Worm (Caenorhabditis elegans) whole organism, late embryonic: ENCODE results near the gene B0563.7.

Experiments used
- K02D7.2 ChIP-seq: sonication (generic microtip); optimal IDR thresholded peaks from 2 replicates; lab custom pipeline; 2017; ENCODE audit warnings: mild to moderate bottlenecking, missing genetic modification characterization, missing compliant biosample characterization
- T23F11.4 ChIP-seq: fragments of 200-800 bp; sonication (Bioruptor generic); optimal IDR thresholded peaks from 2 replicates; lab custom pipeline; 2018; ENCODE audit warnings: mild to moderate bottlenecking, missing genetic modification characterization, missing compliant biosample characterization
- ceh-18 ChIP-seq: sonication (generic microtip); optimal IDR thresholded peaks from 2 replicates; lab custom pipeline; 2016; ENCODE audit warnings: missing genetic modification characterization, missing compliant biosample characterization
- ceh-22 ChIP-seq: sonication (generic microtip); optimal IDR thresholded peaks from 2 replicates; lab custom pipeline; 2017; ENCODE audit warnings: missing biosample characterization, missing genetic modification characterization
- ceh-24 ChIP-seq: sonication (generic microtip); optimal IDR thresholded peaks from 2 replicates; lab custom pipeline; 2016; ENCODE audit warnings: mild to moderate bottlenecking, missing genetic modification characterization, missing compliant biosample characterization
- ceh-48 ChIP-seq: sonication (generic microtip); optimal IDR thresholded peaks from 2 replicates; lab custom pipeline; 2016; ENCODE audit warnings: missing genetic modification characterization, inconsistent platforms, missing compliant biosample characterization
- ceh-6 ChIP-seq: fragments of 200-800 bp; sonication (Bioruptor generic); optimal IDR thresholded peaks from 2 replicates; lab custom pipeline; 2018; ENCODE audit warnings: mild to moderate bottlenecking, missing genetic modification characterization, missing compliant biosample characterization
- che-1 ChIP-seq: sonication (generic microtip); optimal IDR thresholded peaks from 2 replicates; lab custom pipeline; 2016; ENCODE audit warnings: mild to moderate bottlenecking, missing genetic modification characterization, missing compliant biosample characterization
- dmd-4 ChIP-seq: sonication (generic microtip); optimal IDR thresholded peaks from 2 replicates; lab custom pipeline; 2016; ENCODE audit warnings: borderline replicate concordance, missing genetic modification characterization, missing compliant biosample characterization
- dve-1 ChIP-seq: sonication (generic microtip); optimal IDR thresholded peaks from 2 replicates; lab custom pipeline; 2017; ENCODE audit warnings: antibody characterized with exemption, mild to moderate bottlenecking, missing genetic modification characterization, missing compliant biosample characterization
- elt-2 ChIP-seq: sonication (generic microtip); optimal IDR thresholded peaks from 2 replicates; lab custom pipeline; 2016; ENCODE audit warnings: missing genetic modification reagents, missing genetic modification characterization, missing compliant biosample characterization
- fax-1 ChIP-seq: sonication (generic microtip); optimal IDR thresholded peaks from 2 replicates; lab custom pipeline; 2016; ENCODE audit warnings: missing genotype, missing genetic modification characterization, missing compliant biosample characterization
- fkh-6 ChIP-seq: sonication (generic microtip); optimal IDR thresholded peaks from 2 replicates; lab custom pipeline; 2016; ENCODE audit warnings: missing genetic modification characterization, missing compliant biosample characterization
- hlh-13 ChIP-seq: fragments of 200-800 bp; sonication (Bioruptor generic); optimal IDR thresholded peaks from 2 replicates; lab custom pipeline; 2018; ENCODE audit warnings: mild to moderate bottlenecking, missing genetic modification characterization, missing compliant biosample characterization
- hlh-15 ChIP-seq: sonication (generic microtip); optimal IDR thresholded peaks from 2 replicates; lab custom pipeline; 2016; ENCODE audit warnings: missing genetic modification characterization, missing compliant biosample characterization
- hlh-30 ChIP-seq: sonication (generic microtip); optimal IDR thresholded peaks from 2 replicates; lab custom pipeline; 2017; ENCODE audit warnings: antibody characterized with exemption, missing genetic modification characterization, missing compliant biosample characterization; ENCODE audit not compliant: insufficient read depth
- hlh-8 ChIP-seq: sonication (generic microtip); optimal IDR thresholded peaks from 2 replicates; lab custom pipeline; 2016; ENCODE audit warnings: missing genotype, missing genetic modification characterization, missing compliant biosample characterization
- nfya-1 ChIP-seq: sonication (generic microtip); optimal IDR thresholded peaks from 2 replicates; lab custom pipeline; 2017; ENCODE audit warnings: missing genetic modification characterization, mild to moderate bottlenecking, missing compliant biosample characterization, antibody characterized with exemption, moderate library complexity
- odd-2 ChIP-seq: sonication (generic microtip); optimal IDR thresholded peaks from 2 replicates; lab custom pipeline; 2017; ENCODE audit warnings: antibody characterized with exemption, mild to moderate bottlenecking, missing genetic modification characterization, missing compliant biosample characterization
- pag-3 ChIP-seq: sonication (generic microtip); optimal IDR thresholded peaks from 2 replicates; lab custom pipeline; 2016; ENCODE audit warnings: missing compliant biosample characterization, missing genetic modification characterization, borderline replicate concordance
- pax-1 ChIP-seq: fragments of 150-350 bp; optimal IDR thresholded peaks from 2 replicates; lab custom pipeline; 2014; ENCODE audit warnings: missing biosample characterization, missing genetic modification characterization
- pha-4 ChIP-seq: fragments of 150-350 bp; optimal IDR thresholded peaks from 2 replicates; lab custom pipeline; 2018; ENCODE audit warnings: missing biosample characterization, missing genetic modification reagents, missing genetic modification characterization
- pros-1 ChIP-seq: fragments of 150-350 bp; optimal IDR thresholded peaks from 2 replicates; lab custom pipeline; 2014; ENCODE audit warnings: missing biosample characterization, missing genetic modification reagents, missing genetic modification characterization
- sox-2 ChIP-seq: fragments of 200-800 bp; sonication (Bioruptor generic); IDR thresholded peaks from 2 replicates; pipeline ENCODE4 v1.3.6; 2022; ENCODE audit warnings: missing genetic modification reagents, missing genetic modification characterization, missing compliant biosample characterization
- sox-4 ChIP-seq: sonication (generic microtip); optimal IDR thresholded peaks from 2 replicates; lab custom pipeline; 2017; ENCODE audit warnings: mild to moderate bottlenecking, missing genetic modification characterization, inconsistent platforms, missing compliant biosample characterization
- syd-9 ChIP-seq: sonication (generic microtip); optimal IDR thresholded peaks from 2 replicates; lab custom pipeline; 2016; ENCODE audit warnings: mild to moderate bottlenecking, missing genetic modification characterization, moderate library complexity, missing compliant biosample characterization
- tbx-7 ChIP-seq: sonication (generic microtip); optimal IDR thresholded peaks from 2 replicates; lab custom pipeline; 2016; ENCODE audit warnings: missing genotype, missing genetic modification characterization, missing compliant biosample characterization
- ttx-3 ChIP-seq: sonication (generic microtip); optimal IDR thresholded peaks from 2 replicates; lab custom pipeline; 2016; ENCODE audit warnings: missing genetic modification reagents, missing genetic modification characterization, missing compliant biosample characterization
- unc-3 ChIP-seq, 2 experiments: fragments of 200-800 bp in 1 of 2; sonication (Bioruptor generic) in 1 of 2; sonication (generic microtip) in 1 of 2; conservative IDR thresholded peaks in 1 of 2; optimal IDR thresholded peaks in 1 of 2; 2 replicates each; pipeline versions ENCODE4 v1.3.6 to Lab custom; 2016 to 2022; ENCODE audit warnings: missing compliant biosample characterization in 2 of 2, missing genetic modification characterization in 2 of 2, missing genetic modification reagents in 1 of 2
- unc-42 ChIP-seq: sonication (generic microtip); optimal IDR thresholded peaks from 2 replicates; lab custom pipeline; 2016; ENCODE audit warnings: missing genotype, missing genetic modification characterization, missing compliant biosample characterization
- unc-55 ChIP-seq: sonication (generic microtip); optimal IDR thresholded peaks from 2 replicates; lab custom pipeline; 2017; ENCODE audit warnings: missing biosample characterization, missing genetic modification reagents, missing genetic modification characterization

The B0563.7 gene

ce11 chrX:9107866-9108265, 46.2 kb downstream of the B0563.7 start:
- no peak for TF ChIP-seq hlh-30 (tag; lab: Kevin White, UChicago)
- no peak for TF ChIP-seq hlh-15 (tag; lab: Kevin White, UChicago)
- no peak for TF ChIP-seq ceh-18 (tag; lab: Kevin White, UChicago)
- no peak for TF ChIP-seq ceh-6
- no peak for TF ChIP-seq unc-55
- TF ChIP-seq dve-1 (tag; lab: Kevin White, UChicago), result no peak
- TF ChIP-seq dmd-4 (tag; lab: Kevin White, UChicago), result no peak
- no peak for TF ChIP-seq ceh-48 (tag; lab: Kevin White, UChicago)
- no peak for TF ChIP-seq odd-2 (tag; lab: Kevin White, UChicago)
- no peak for TF ChIP-seq fkh-6
- TF ChIP-seq hlh-13 (GFP tag; lab: Kevin White, UChicago), result no peak
- TF ChIP-seq ttx-3 (tag; lab: Kevin White, UChicago), result no peak

- TF ChIP-seq unc-55 (no peak), T23F11.4 (no peak), pha-4 (tag; lab: Kevin White, UChicago) (no peak), sox-4 (tag; lab: Kevin White, UChicago) (no peak), syd-9 (no peak), ceh-6 (no peak), tbx-7 (tag; lab: Kevin White, UChicago) (no peak), pros-1 (tag; lab: Kevin White, UChicago) (no peak), fax-1 (tag; lab: Kevin White, UChicago) (no peak), nfya-1 (tag; lab: Kevin White, UChicago) (no peak), ceh-48 (tag; lab: Kevin White, UChicago) (no peak)
These were observed 48.2 kb downstream of the B0563.7 start for ce11 chrX:9105888-9106287.

ce11 chrX:9105075-9105474, 49.0 kb downstream of the B0563.7 start:
- no peak for TF ChIP-seq pax-1
- TF ChIP-seq elt-2 (tag; lab: Kevin White, UChicago), result peak; percentile 74
- TF ChIP-seq, all 69 proteins: peak for 1

ce11 chrX:9104399-9104798, 49.7 kb downstream of the B0563.7 start:
- TF ChIP-seq che-1 (tag; lab: Kevin White, UChicago) (no peak), pag-3 (tag; lab: Kevin White, UChicago) (no peak)

ce11 chrX:9103584-9103983, 50.5 kb downstream of the B0563.7 start:
- TF ChIP-seq sox-2 (GFP tag; lab: Robert Waterston, UW) (no peak), unc-3 (GFP tag; conservative IDR thresholded peaks at IDR 0.05; lab: Robert Waterston, UW) (no peak), unc-3 (tag; optimal IDR thresholded peaks at IDR 0.05; lab: Kevin White, UChicago) (no peak), ceh-6 (no peak), che-1 (tag; lab: Kevin White, UChicago) (no peak), dmd-4 (tag; lab: Kevin White, UChicago) (no peak), ceh-22 (tag; lab: Kevin White, UChicago) (no peak), unc-42 (tag; lab: Kevin White, UChicago) (no peak), elt-2 (tag; lab: Kevin White, UChicago) (no peak)

ce11 chrX:9103048-9103447, 51.1 kb downstream of the B0563.7 start:
- TF ChIP-seq hlh-8 (no peak), pax-1 (peak; percentile 76), ceh-24 (tag; lab: Kevin White, UChicago) (no peak), che-1 (tag; lab: Kevin White, UChicago) (no peak), K02D7.2 (tag; lab: Kevin White, UChicago) (no peak)
- TF ChIP-seq, all 69 proteins: peak for 1
